Worm (Caenorhabditis elegans) whole organism, midembryonic: ENCODE results near the gene F36H12.5.
"Not testable (repeated sequence)": the region's sequence is repeated elsewhere in the genome, so short reads cannot be mapped to it uniquely, and the experiment has no call there.

Source experiments
- flt-1 ChIP-seq: fragments of 200-800 bp; sonication (Bioruptor generic); IDR thresholded peaks from 2 replicates; pipeline ENCODE4 v1.3.6; 2022; ENCODE audit warnings: missing genetic modification characterization, missing compliant biosample characterization
- klf-2 ChIP-seq: fragments of 200-800 bp; sonication (Bioruptor generic); conservative IDR thresholded peaks from 2 replicates; pipeline ENCODE4 v1.3.6; 2022; ENCODE audit warnings: missing genetic modification reagents, missing genetic modification characterization, missing compliant biosample characterization
- med-1 ChIP-seq: sonication (generic microtip); optimal IDR thresholded peaks from 2 replicates; lab custom pipeline; 2017; ENCODE audit warnings: missing genetic modification characterization, mild to moderate bottlenecking, missing compliant biosample characterization, antibody characterized with exemption, missing genetic modification reagents; ENCODE audit not compliant: insufficient read depth
- ref-1 ChIP-seq: fragments of 200-800 bp; sonication (Bioruptor generic); conservative IDR thresholded peaks from 2 replicates; pipeline ENCODE4 v1.3.6; 2022; ENCODE audit warnings: missing genetic modification reagents, missing genetic modification characterization, missing compliant biosample characterization
- tab-1 ChIP-seq: fragments of 200-800 bp; sonication (Bioruptor generic); IDR thresholded peaks from 2 replicates; pipeline ENCODE4 v1.3.6; 2022; ENCODE audit warnings: missing genetic modification characterization, missing compliant biosample characterization
- ztf-23 ChIP-seq: fragments of 200-800 bp; sonication (Bioruptor generic); IDR thresholded peaks from 2 replicates; pipeline ENCODE4 v1.3.6; 2022; ENCODE audit warnings: missing genetic modification reagents, missing genetic modification characterization, missing compliant biosample characterization
- ztf-29 ChIP-seq: fragments of 200-800 bp; sonication (Bioruptor generic); IDR thresholded peaks from 2 replicates; pipeline ENCODE4 v1.3.6; 2022; ENCODE audit warnings: missing genetic modification reagents, missing genetic modification characterization, missing compliant biosample characterization

DNA sequence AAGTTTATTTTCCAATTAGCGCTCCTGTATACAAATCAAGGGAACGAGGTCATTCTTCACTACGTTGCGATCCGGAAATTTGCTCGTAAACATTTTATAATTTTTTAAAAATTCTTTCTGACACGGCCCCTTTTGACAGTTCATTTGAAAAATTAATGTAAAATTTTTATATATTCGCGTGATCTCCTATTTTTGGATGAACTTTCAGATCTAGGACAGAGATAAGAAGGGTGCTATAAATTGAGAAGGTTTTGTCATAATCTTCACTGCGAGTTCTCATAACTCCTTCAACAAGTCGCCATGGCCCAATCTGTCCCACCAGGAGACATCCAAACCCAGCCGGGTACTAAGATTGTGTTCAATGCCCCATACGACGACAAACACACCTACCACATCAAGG, 6.3 kb upstream of the F36H12.5 start, which contains the start of gene msp-19:
- not testable (repeated sequence) for TF ChIP-seq med-1 (GFP tag; lab: Kevin White, UChicago); flt-1; ztf-23 (GFP tag; lab: Robert Waterston, UW); ztf-29; ref-1 (GFP tag; lab: Robert Waterston, UW); klf-2 (GFP tag; lab: Robert Waterston, UW); tab-1 (GFP tag; lab: Robert Waterston, UW)
